Worm (Caenorhabditis elegans): ENCODE measurements around the gene str-45.

DNA sequence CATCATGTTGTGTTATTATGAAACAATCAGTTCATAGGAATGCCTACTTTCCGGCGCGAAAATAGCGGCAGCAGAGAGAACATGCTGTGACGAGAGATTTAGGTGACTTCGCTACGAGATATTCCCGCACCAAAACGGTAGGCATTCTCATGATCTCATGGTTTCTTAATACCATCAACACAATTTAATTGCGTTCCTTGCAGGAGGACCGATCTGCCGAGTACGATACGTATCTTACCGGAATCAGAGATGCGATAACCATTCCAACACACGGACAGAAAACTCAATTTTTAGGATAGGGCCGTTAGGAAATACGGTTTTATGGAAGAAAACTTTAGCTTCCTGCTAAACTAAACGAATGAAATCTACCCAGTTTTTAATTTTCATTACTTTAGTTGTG lies 10.0 kb upstream of the str-45 start, which contains the start of gene T09F5.1:
- TF ChIP-seq nhr-28 (tag; optimal IDR thresholded peaks at IDR 0.05), result no peak
- no peak for TF ChIP-seq hpl-2 (GFP tag; optimal IDR thresholded peaks at IDR 0.05)
- TF ChIP-seq nhr-11 (tag; optimal IDR thresholded peaks at IDR 0.05), result no peak
- TF ChIP-seq egl-27 (tag; optimal IDR thresholded peaks at IDR 0.05), result no peak
- no peak for TF ChIP-seq fos-1 (tag; optimal IDR thresholded peaks at IDR 0.05)

All from whole organism, L1 larva.